Worm (Caenorhabditis elegans) whole organism, L3 larva: ENCODE results near the gene C34F11.2.

Source experiments
- ZK546.5 ChIP-seq: sonication (generic microtip); optimal IDR thresholded peaks from 2 replicates; lab custom pipeline; 2017; ENCODE audit warnings: missing biosample characterization, missing genetic modification characterization
- aly-2 ChIP-seq: fragments of 150-350 bp; optimal IDR thresholded peaks from 2 replicates; lab custom pipeline; 2014; ENCODE audit warnings: missing biosample characterization, missing genetic modification characterization
- ama-1 ChIP-seq: fragments of 150-350 bp; optimal IDR thresholded peaks from 2 replicates; lab custom pipeline; 2018
- ceh-82 ChIP-seq: fragments of 150-350 bp; optimal IDR thresholded peaks from 2 replicates; lab custom pipeline; 2014; ENCODE audit warnings: missing biosample characterization, missing genetic modification characterization
- ceh-9 ChIP-seq: sonication (generic microtip); optimal IDR thresholded peaks from 2 replicates; lab custom pipeline; 2018; ENCODE audit warnings: missing biosample characterization, missing genetic modification characterization
- egl-5 ChIP-seq: fragments of 150-350 bp; optimal IDR thresholded peaks from 2 replicates; lab custom pipeline; 2017; ENCODE audit warnings: missing biosample characterization, missing genetic modification reagents, missing genetic modification characterization, inconsistent platforms
- elt-1 ChIP-seq: fragments of 150-350 bp; optimal IDR thresholded peaks from 2 replicates; lab custom pipeline; 2014; ENCODE audit warnings: missing biosample characterization, missing genetic modification characterization
- elt-2 ChIP-seq: sonication (generic microtip); optimal IDR thresholded peaks from 2 replicates; lab custom pipeline; 2016; ENCODE audit warnings: missing genetic modification reagents, mild to moderate bottlenecking, missing genetic modification characterization, missing compliant biosample characterization
- elt-3 ChIP-seq, 3 experiments: fragments of 150-350 bp in 1 of 3; sonication (generic microtip) in 2 of 3; optimal IDR thresholded peaks; 2 replicates in 2 of 3; 4 replicates in 1 of 3; lab custom pipeline; 2014 to 2017; ENCODE audit warnings: missing biosample characterization in 3 of 3, missing genetic modification characterization in 3 of 3
- eor-1 ChIP-seq, 2 experiments: fragments of 150-350 bp; optimal IDR thresholded peaks; 2 replicates each; lab custom pipeline; 2014 to 2018; ENCODE audit warnings: missing biosample characterization in 2 of 2, missing genetic modification characterization in 2 of 2
- fos-1 ChIP-seq: fragments of 150-350 bp; optimal IDR thresholded peaks from 2 replicates; lab custom pipeline; 2014; ENCODE audit warnings: missing biosample characterization, missing genetic modification characterization
- hmg-11 ChIP-seq: sonication (generic microtip); optimal IDR thresholded peaks from 2 replicates; lab custom pipeline; 2016; ENCODE audit warnings: missing genetic modification characterization, missing compliant biosample characterization
- jun-1 ChIP-seq: fragments of 150-350 bp; optimal IDR thresholded peaks from 2 replicates; lab custom pipeline; 2014; ENCODE audit warnings: missing biosample characterization, missing genetic modification reagents, missing genetic modification characterization
- lin-39 ChIP-seq: fragments of 150-350 bp; optimal IDR thresholded peaks from 2 replicates; lab custom pipeline; 2018; ENCODE audit warnings: missing biosample characterization, missing genetic modification reagents, missing genetic modification characterization
- mdl-1 ChIP-seq: fragments of 150-350 bp; optimal IDR thresholded peaks from 2 replicates; lab custom pipeline; 2014; ENCODE audit warnings: missing biosample characterization, missing genetic modification characterization
- nfya-1 ChIP-seq: sonication (generic microtip); optimal IDR thresholded peaks from 2 replicates; lab custom pipeline; 2017; ENCODE audit warnings: missing genetic modification characterization, mild to moderate bottlenecking, missing compliant biosample characterization, antibody characterized with exemption, moderate library complexity; ENCODE audit not compliant: insufficient read depth
- nhr-23 ChIP-seq: fragments of 150-350 bp; optimal IDR thresholded peaks from 2 replicates; lab custom pipeline; 2014; ENCODE audit warnings: missing biosample characterization, missing genetic modification reagents, missing genetic modification characterization
- nhr-28 ChIP-seq: fragments of 150-350 bp; optimal IDR thresholded peaks from 2 replicates; lab custom pipeline; 2014; ENCODE audit warnings: missing biosample characterization, missing genetic modification characterization
- nhr-43 ChIP-seq: sonication (generic microtip); optimal IDR thresholded peaks from 2 replicates; lab custom pipeline; 2016; ENCODE audit warnings: mild to moderate bottlenecking, missing genetic modification characterization, missing compliant biosample characterization; ENCODE audit not compliant: poor library complexity, severe bottlenecking
- nhr-67 ChIP-seq: fragments of 150-350 bp; optimal IDR thresholded peaks from 2 replicates; lab custom pipeline; 2014; ENCODE audit warnings: missing biosample characterization, missing genetic modification characterization
- pha-4 ChIP-seq: fragments of 150-350 bp; optimal IDR thresholded peaks from 2 replicates; lab custom pipeline; 2014; ENCODE audit warnings: missing biosample characterization, missing genetic modification reagents, missing genetic modification characterization
- pqm-1 ChIP-seq: fragments of 150-350 bp; optimal IDR thresholded peaks from 2 replicates; lab custom pipeline; 2017; ENCODE audit warnings: missing biosample characterization, missing genetic modification characterization, inconsistent platforms
- sea-2 ChIP-seq: fragments of 150-350 bp; sonication (generic microtip); optimal IDR thresholded peaks from 4 replicates; lab custom pipeline; 2014; ENCODE audit warnings: missing biosample characterization, missing genetic modification reagents, missing genetic modification characterization
- skn-1 ChIP-seq: fragments of 150-350 bp; optimal IDR thresholded peaks from 2 replicates; lab custom pipeline; 2014; ENCODE audit warnings: missing biosample characterization, missing genetic modification characterization
- snpc-4 ChIP-seq: fragments of 150-350 bp; optimal IDR thresholded peaks from 2 replicates; lab custom pipeline; 2014; ENCODE audit warnings: missing biosample characterization, missing genetic modification characterization

C34F11.2 gene

DNA sequence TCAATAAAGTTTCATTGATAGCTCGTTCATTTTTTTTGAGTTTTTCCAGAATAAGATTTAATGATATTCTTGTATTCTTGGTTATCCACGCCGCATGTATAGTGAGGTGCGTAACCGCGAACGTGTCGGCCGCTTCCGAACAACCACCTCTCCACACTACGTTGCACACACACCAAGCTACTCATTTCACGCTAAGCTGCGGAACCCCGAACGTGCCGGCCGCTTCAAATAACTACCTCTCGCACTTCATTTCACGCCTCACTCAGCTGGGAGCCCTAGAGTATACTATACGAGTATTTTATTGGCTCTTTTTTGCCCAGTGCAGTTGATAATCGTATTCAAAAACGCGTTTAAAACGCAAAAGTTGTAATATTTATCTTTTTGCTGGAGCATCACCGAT, 11.9 kb upstream of the C34F11.2 start:
- TF ChIP-seq snpc-4 (tag; lab: Kevin White, UChicago) (peak; percentile 78), elt-2 (tag; lab: Kevin White, UChicago) (peak; percentile 40), nfya-1 (peak; percentile 6)

DNA sequence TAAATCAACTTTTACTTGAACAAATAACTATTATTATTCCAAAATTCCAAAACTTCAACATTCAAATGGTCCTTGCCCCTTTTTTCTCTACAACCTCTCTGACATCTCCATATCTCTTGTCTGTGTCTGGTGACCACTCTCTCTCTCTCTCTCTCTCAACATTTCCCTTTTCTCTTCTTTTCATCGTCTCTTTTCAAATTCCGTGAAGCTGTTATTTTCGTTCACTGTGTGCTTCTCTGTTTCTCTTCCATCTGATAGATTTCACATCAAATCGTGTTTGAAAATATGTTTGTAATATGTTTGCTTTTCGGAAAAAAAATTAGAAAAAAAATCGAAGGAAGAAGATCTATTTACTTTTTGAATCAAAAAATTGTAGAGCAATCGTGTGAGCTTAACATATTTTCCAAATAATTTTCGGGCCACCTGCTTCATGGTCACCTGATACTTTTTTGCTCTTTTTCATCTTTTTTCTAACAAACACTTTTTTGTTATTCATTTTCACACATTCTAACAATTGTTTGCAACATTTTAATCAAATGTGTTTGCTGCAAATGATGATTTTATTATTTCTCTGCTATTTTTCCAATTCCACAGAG, 11.0 kb upstream of the C34F11.2 start:
- TF ChIP-seq ama-1 (peak; percentile 30), pha-4 (tag; lab: Kevin White, UChicago) (peak; percentile 56), nfya-1 (peak; percentile 59), egl-5 (tag; lab: Kevin White, UChicago) (peak; percentile 37), skn-1 (tag; lab: Kevin White, UChicago) (no peak), hmg-11 (tag; lab: Kevin White, UChicago) (peak; percentile 3), elt-1 (tag; lab: Kevin White, UChicago) (peak; percentile 9), snpc-4 (tag; lab: Kevin White, UChicago) (peak; percentile 63), ceh-9 (tag; lab: Kevin White, UChicago) (no peak), nhr-23 (peak; percentile 0), mdl-1 (no peak)

DNA sequence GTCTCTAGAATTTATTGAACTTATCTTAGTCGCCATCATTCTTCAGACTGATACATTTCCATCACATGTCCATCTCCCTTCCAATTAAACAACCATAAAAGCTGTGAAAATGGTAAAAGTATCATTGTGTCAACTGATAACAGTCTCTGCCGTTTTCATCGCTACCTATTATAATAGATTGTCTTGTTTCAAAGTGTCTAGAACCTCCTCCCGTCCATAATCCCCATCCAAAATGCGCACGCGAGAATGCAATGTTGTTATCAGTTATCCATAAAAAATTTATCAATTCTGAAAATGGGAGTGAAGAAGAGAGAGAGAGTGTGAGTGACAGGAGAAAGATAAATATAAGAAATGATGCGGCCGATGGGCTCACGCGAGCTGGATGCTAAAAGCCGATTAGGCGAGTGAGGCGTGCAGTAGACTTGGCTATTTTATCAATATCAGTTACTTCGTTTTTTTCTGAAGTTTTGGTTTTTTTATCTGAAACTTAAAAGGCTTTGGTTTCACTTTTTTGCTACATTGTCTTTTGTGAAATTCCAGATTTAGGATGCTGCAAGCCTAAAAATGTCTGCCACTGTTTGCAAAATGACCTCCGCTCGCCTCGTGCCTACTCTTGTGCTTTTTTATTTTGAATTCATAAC, 10.0 kb upstream of the C34F11.2 start:
- peak; percentile 75 for TF ChIP-seq jun-1 (tag; lab: Kevin White, UChicago)
- no peak for TF ChIP-seq lin-39 (tag; lab: Kevin White, UChicago)
- TF ChIP-seq fos-1 (tag; lab: Kevin White, UChicago): no peak
- peak; percentile 12 for TF ChIP-seq nfya-1
- TF ChIP-seq pha-4 (tag; lab: Kevin White, UChicago): peak; percentile 33
- peak; percentile 49 for TF ChIP-seq ama-1
- no peak for TF ChIP-seq nhr-67
- peak; percentile 100 for TF ChIP-seq elt-2 (tag; lab: Kevin White, UChicago)
- TF ChIP-seq pqm-1 (tag; lab: Kevin White, UChicago): peak; percentile 98

DNA sequence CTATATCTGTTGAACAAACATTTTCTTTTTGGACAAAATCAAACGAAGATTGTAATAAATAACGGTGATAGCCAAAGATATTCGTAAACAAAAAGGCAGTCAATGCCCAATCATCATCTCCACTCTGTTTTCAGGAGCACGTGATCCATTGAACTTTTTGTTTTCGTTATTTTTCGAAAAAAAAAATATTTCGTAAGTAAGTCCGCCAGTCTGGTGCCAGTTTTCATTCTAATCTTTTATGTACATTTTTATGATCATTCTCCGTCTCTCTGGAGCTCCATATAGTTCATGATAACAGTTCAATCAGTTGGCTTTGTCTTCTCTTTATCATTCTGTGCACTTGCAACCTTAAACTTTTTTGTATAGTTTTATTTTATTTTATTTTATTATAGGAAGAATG, 9.1 kb upstream of the C34F11.2 start, which contains the start of gene ampd-1:
Gene ampd-1 (plus strand): TSS at position 393 of the 400 bp plus-strand sequence.
- TF ChIP-seq skn-1 (tag; lab: Kevin White, UChicago) (peak; percentile 8), lin-39 (tag; lab: Kevin White, UChicago) (no peak), fos-1 (tag; lab: Kevin White, UChicago) (no peak), pqm-1 (tag; lab: Kevin White, UChicago) (peak; percentile 68), sea-2 (GFP tag; lab: Kevin White, UChicago) (no peak), nfya-1 (peak; percentile 38), aly-2 (tag; lab: Kevin White, UChicago) (no peak), elt-3 (tag; optimal IDR thresholded peaks at IDR 0.05; lab: Kevin White, UChicago) (no peak), elt-2 (tag; lab: Kevin White, UChicago) (peak; percentile 95), pha-4 (tag; lab: Kevin White, UChicago) (peak; percentile 38), nhr-43 (tag; lab: Kevin White, UChicago) (no peak)
- TF ChIP-seq, all 47 proteins: peak for 5

DNA sequence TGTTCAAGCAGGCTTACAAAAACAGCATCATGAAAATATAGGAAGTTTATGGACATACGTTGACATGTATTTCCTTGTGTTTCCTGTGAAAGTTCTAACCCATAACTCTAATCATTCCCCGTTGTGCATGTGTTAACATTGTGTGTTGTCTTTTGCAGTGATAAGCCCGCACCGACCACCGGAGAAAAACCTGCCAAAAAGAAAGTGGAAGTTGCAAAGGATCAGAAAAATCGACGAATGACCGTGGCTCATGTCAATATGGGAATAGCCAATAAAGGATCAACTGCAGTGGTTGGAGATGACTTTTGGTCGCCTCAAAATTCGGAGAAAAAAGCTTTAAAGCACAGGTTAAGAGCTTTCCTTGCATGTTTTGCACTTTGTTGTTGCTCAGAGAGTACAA, 6.8 kb upstream of the C34F11.2 start:
- TF ChIP-seq elt-2 (tag; lab: Kevin White, UChicago): peak; percentile 39
- TF ChIP-seq nhr-28: no peak
- TF ChIP-seq ZK546.5 (tag; lab: Kevin White, UChicago): no peak
- no peak for TF ChIP-seq ceh-82 (tag; lab: Kevin White, UChicago)

DNA sequence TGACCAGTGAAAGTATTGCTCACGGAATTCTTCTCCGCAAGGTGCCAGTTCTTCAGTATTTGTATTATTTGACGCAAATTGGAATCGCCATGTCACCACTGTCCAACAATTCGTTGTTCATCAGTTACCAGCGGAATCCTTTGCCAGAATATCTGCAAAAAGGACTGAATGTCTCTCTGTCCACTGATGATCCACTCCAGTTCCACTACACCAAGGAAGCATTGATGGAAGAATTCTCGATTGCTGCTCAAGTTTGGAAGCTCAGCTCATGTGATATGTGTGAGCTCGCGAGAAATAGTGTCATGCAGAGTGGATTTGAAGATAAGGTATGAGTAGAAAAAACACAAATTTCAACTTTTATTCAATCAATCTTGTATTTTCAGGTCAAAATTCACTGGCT, 2.9 kb upstream of the C34F11.2 start:
- TF ChIP-seq ama-1 (peak; percentile 55), eor-1 (tag; optimal IDR thresholded peaks at IDR 0.05; lab: Kevin White, UChicago) (no peak)
- TF ChIP-seq, all 47 proteins: peak for 1

DNA sequence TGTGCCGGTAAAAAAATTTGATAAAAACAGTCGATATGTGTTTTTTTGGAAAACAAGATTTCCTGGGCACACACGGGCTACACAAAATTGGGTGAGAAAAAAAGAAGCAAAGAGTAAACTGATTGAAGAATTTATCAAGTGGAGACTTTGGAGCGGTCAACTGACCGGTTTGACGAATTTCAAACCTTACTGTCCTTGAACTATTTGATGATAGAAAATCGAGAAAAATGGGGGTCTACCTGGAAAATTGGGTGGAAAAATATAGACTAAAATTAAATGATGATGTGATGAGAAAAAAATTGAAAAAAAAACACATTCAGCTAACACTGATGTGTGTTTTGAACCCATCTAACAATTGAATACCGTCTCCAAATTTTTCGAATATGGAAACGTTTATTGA, 1.2 kb upstream of the C34F11.2 start, which contains the start of gene C34F11.8:
Gene C34F11.8 (minus strand): TSS at position 135 of the 400 bp plus-strand sequence.
- TF ChIP-seq nhr-23 (peak; percentile 29), mdl-1 (no peak)
